Worm (Caenorhabditis elegans) whole organism, mixed stage, embryonic: ENCODE measurements around the gene Y37D8A.19.

Experiments
- M03D4.4 ChIP-seq: sonication (generic microtip); optimal IDR thresholded peaks from 2 replicates; lab custom pipeline; 2017; ENCODE audit warnings: mild to moderate bottlenecking, missing genetic modification characterization, missing compliant biosample characterization
- bed-3 ChIP-seq: fragments of 200-800 bp; sonication (Bioruptor generic); optimal IDR thresholded peaks from 3 replicates; lab custom pipeline; 2018; ENCODE audit warnings: mild to moderate bottlenecking, missing genetic modification characterization, moderate library complexity, missing compliant biosample characterization
- ceh-39 ChIP-seq: fragments of 150-350 bp; optimal IDR thresholded peaks from 2 replicates; lab custom pipeline; 2014; ENCODE audit warnings: missing biosample characterization, missing genetic modification characterization
- ceh-43 ChIP-seq: fragments of 200-800 bp; sonication (Bioruptor generic); optimal IDR thresholded peaks from 2 replicates; lab custom pipeline; 2018; ENCODE audit warnings: mild to moderate bottlenecking, missing genetic modification characterization, moderate library complexity, missing compliant biosample characterization
- ces-1 ChIP-seq: fragments of 150-350 bp; optimal IDR thresholded peaks from 2 replicates; lab custom pipeline; 2014; ENCODE audit warnings: missing biosample characterization, missing genetic modification reagents, missing genetic modification characterization
- cnd-1 ChIP-seq: fragments of 200-800 bp; sonication (Bioruptor generic); optimal IDR thresholded peaks from 2 replicates; lab custom pipeline; 2018; ENCODE audit warnings: mild to moderate bottlenecking, missing genetic modification characterization, missing compliant biosample characterization
- elt-1 ChIP-seq: sonication (generic microtip); optimal IDR thresholded peaks from 2 replicates; lab custom pipeline; 2017; ENCODE audit warnings: missing genetic modification characterization, mild to moderate bottlenecking, missing compliant biosample characterization, antibody characterized with exemption, moderate library complexity, borderline replicate concordance; ENCODE audit not compliant: insufficient read depth
- hlh-1 ChIP-seq: fragments of 150-350 bp; optimal IDR thresholded peaks from 2 replicates; lab custom pipeline; 2014; ENCODE audit warnings: missing biosample characterization, missing genetic modification reagents, missing genetic modification characterization
- lin-13 ChIP-seq: fragments of 150-350 bp; optimal IDR thresholded peaks from 2 replicates; lab custom pipeline; 2014; ENCODE audit warnings: missing biosample characterization, missing genetic modification characterization
- lsy-2 ChIP-seq: fragments of 150-350 bp; optimal IDR thresholded peaks from 2 replicates; lab custom pipeline; 2014; ENCODE audit warnings: missing biosample characterization, missing genetic modification characterization
- mab-5 ChIP-seq: fragments of 150-350 bp; optimal IDR thresholded peaks from 2 replicates; lab custom pipeline; 2014; ENCODE audit warnings: missing biosample characterization, missing genetic modification characterization
- mep-1 ChIP-seq: fragments of 150-350 bp; optimal IDR thresholded peaks from 2 replicates; lab custom pipeline; 2017; ENCODE audit warnings: missing biosample characterization, missing genetic modification reagents, missing genetic modification characterization, inconsistent platforms
- mls-2 ChIP-seq: sonication (generic microtip); optimal IDR thresholded peaks from 2 replicates; lab custom pipeline; 2016; ENCODE audit warnings: mild to moderate bottlenecking, missing genetic modification characterization, moderate library complexity, missing compliant biosample characterization
- nhr-12 ChIP-seq: fragments of 150-350 bp; optimal IDR thresholded peaks from 2 replicates; lab custom pipeline; 2014; ENCODE audit warnings: missing biosample characterization, missing genetic modification characterization
- nhr-237 ChIP-seq: fragments of 150-350 bp; optimal IDR thresholded peaks from 2 replicates; lab custom pipeline; 2014; ENCODE audit warnings: missing biosample characterization, missing genetic modification characterization
- nhr-28 ChIP-seq: fragments of 150-350 bp; optimal IDR thresholded peaks from 2 replicates; lab custom pipeline; 2014; ENCODE audit warnings: missing biosample characterization, missing genetic modification characterization
- pha-4 ChIP-seq: fragments of 150-350 bp; optimal IDR thresholded peaks from 2 replicates; lab custom pipeline; 2018; ENCODE audit warnings: missing biosample characterization, missing genetic modification reagents, missing genetic modification characterization
- sptf-1 ChIP-seq: sonication (generic microtip); optimal IDR thresholded peaks from 2 replicates; lab custom pipeline; 2017; ENCODE audit warnings: mild to moderate bottlenecking, missing genetic modification characterization, moderate library complexity, missing compliant biosample characterization
- unc-120 ChIP-seq: sonication (generic microtip); optimal IDR thresholded peaks from 2 replicates; lab custom pipeline; 2017; ENCODE audit warnings: missing genetic modification characterization, missing compliant biosample characterization; ENCODE audit not compliant: poor library complexity, severe bottlenecking
- unc-62 ChIP-seq: fragments of 150-350 bp; optimal IDR thresholded peaks from 2 replicates; lab custom pipeline; 2014; ENCODE audit warnings: missing biosample characterization, missing genetic modification reagents, missing genetic modification characterization
- ztf-11 ChIP-seq: fragments of 150-350 bp; optimal IDR thresholded peaks from 2 replicates; lab custom pipeline; 2014; ENCODE audit warnings: missing biosample characterization, missing genetic modification characterization

Gene Y37D8A.19

ce11 chrIII:12977559-12977958, 47.9 kb downstream of the Y37D8A.19 start, which contains the start of gene ZK1010.2:
ZK1010.2 (minus strand) TSS chrIII:12977862.
- TF ChIP-seq hlh-1 (tag; lab: Kevin White, UChicago), result no peak
- TF ChIP-seq mls-2 (tag; lab: Kevin White, UChicago), result no peak
- TF ChIP-seq lsy-2 (tag; lab: Kevin White, UChicago), result no peak
- no peak for TF ChIP-seq bed-3 (GFP tag; lab: Kevin White, UChicago)
- no peak for TF ChIP-seq M03D4.4 (tag; lab: Kevin White, UChicago)
- no peak for TF ChIP-seq nhr-28

ce11 chrIII:12978473-12979174, 49.0 kb downstream of the Y37D8A.19 start, which contains the start of the genes ubq-2 and frg-1:
ubq-2 (minus strand) TSS chrIII:12978523.
frg-1 (plus strand) TSS chrIII:12979162.
- TF ChIP-seq mep-1 (tag; lab: Kevin White, UChicago), result peak; percentile 19
- TF ChIP-seq unc-62 (GFP tag; lab: Kevin White, UChicago), result no peak
- TF ChIP-seq lin-13, result peak; percentile 76
- TF ChIP-seq ces-1 (GFP tag; lab: Kevin White, UChicago), result peak; percentile 10
- peak; percentile 12 for TF ChIP-seq unc-120 (tag; lab: Kevin White, UChicago)
- TF ChIP-seq elt-1 (tag; lab: Kevin White, UChicago), result no peak
- no peak for TF ChIP-seq ceh-43 (GFP tag; lab: Kevin White, UChicago)
- peak; percentile 10 for TF ChIP-seq mls-2 (tag; lab: Kevin White, UChicago)
- peak; percentile 11 for TF ChIP-seq hlh-1 (tag; lab: Kevin White, UChicago)
- peak; percentile 71 for TF ChIP-seq nhr-237 (tag; lab: Kevin White, UChicago)
- TF ChIP-seq pha-4 (tag; lab: Kevin White, UChicago), result peak; percentile 60
- peak; percentile 98 for TF ChIP-seq lsy-2 (tag; lab: Kevin White, UChicago)
- TF ChIP-seq sptf-1 (tag; lab: Kevin White, UChicago), result no peak
- no peak for TF ChIP-seq ceh-39 (tag; lab: Kevin White, UChicago)

- TF ChIP-seq unc-62 (GFP tag; lab: Kevin White, UChicago) (no peak), cnd-1 (tag; lab: Kevin White, UChicago) (no peak), mab-5 (no peak), ceh-39 (tag; lab: Kevin White, UChicago) (no peak), mep-1 (tag; lab: Kevin White, UChicago) (no peak), bed-3 (GFP tag; lab: Kevin White, UChicago) (no peak), ztf-11 (no peak), lsy-2 (tag; lab: Kevin White, UChicago) (no peak), nhr-237 (tag; lab: Kevin White, UChicago) (no peak), elt-1 (tag; lab: Kevin White, UChicago) (no peak), ces-1 (GFP tag; lab: Kevin White, UChicago) (no peak), sptf-1 (tag; lab: Kevin White, UChicago) (no peak), nhr-12 (no peak), unc-120 (tag; lab: Kevin White, UChicago) (no peak), ceh-43 (GFP tag; lab: Kevin White, UChicago) (no peak)
Observed at ce11 chrIII:12980770-12981169, 51.1 kb downstream of the Y37D8A.19 start, which contains the start of gene ZK1010.4. ZK1010.4 (plus strand) TSS chrIII:12981070.
